Worm (Caenorhabditis elegans): ENCODE results near the gene drd-50.
A peak's percentile ranks its signal among the peaks of the same experiment; 100 is the strongest.

Gene drd-50

ce11 chrIV:4147891-4148290 is 30.4 kb downstream of the drd-50 start:
- TF ChIP-seq nhr-80 (tag; optimal IDR thresholded peaks at IDR 0.05) (peak; percentile 77), F23B12.7 (tag; optimal IDR thresholded peaks at IDR 0.05; ENCODE audit: insufficient read depth) (no peak)

- TF ChIP-seq sptf-2 (GFP tag; optimal IDR thresholded peaks at IDR 0.05) (no peak), C17E4.6 (GFP tag; IDR thresholded peaks at IDR 0.05) (no peak)
Observed at ce11 chrIV:4150138-4150537, 32.6 kb downstream of the drd-50 start.

ce11 chrIV:4152143-4152542 is 34.6 kb downstream of the drd-50 start, which contains the start of the genes K08D10.10 and R07C12.1:
Gene K08D10.10 (plus strand): TSS chrIV:4152235.
Gene R07C12.1 (plus strand): TSS chrIV:4152456.
- TF ChIP-seq nhr-80 (tag; optimal IDR thresholded peaks at IDR 0.05), result peak; percentile 42
- TF ChIP-seq B0019.2 (GFP tag; conservative IDR thresholded peaks at IDR 0.05), result no peak
- TF ChIP-seq egl-44 (GFP tag; IDR thresholded peaks at IDR 0.05), result no peak

ce11 chrIV:4154641-4155040 is 37.1 kb downstream of the drd-50 start, which contains the start of gene K08D10.14:
Gene K08D10.14 (plus strand): TSS chrIV:4154941.
- peak; percentile 17 for TF ChIP-seq nhr-80 (tag; optimal IDR thresholded peaks at IDR 0.05)
- TF ChIP-seq F10E7.11 (tag; optimal IDR thresholded peaks at IDR 0.05), result no peak

ce11 chrIV:4162121-4162520 is 44.6 kb downstream of the drd-50 start, which contains the start of gene scrm-5:
Gene scrm-5 (plus strand): TSS chrIV:4162421.
- TF ChIP-seq bed-2 (GFP tag; IDR thresholded peaks at IDR 0.05) (no peak), nfyb-1 (GFP tag; IDR thresholded peaks at IDR 0.05) (no peak), dox-1 (GFP tag; IDR thresholded peaks at IDR 0.05) (no peak), hlh-26 (GFP tag; conservative IDR thresholded peaks at IDR 0.05) (no peak), nhr-27 (tag; optimal IDR thresholded peaks at IDR 0.05) (no peak), F23B12.7 (tag; optimal IDR thresholded peaks at IDR 0.05; ENCODE audit: insufficient read depth) (no peak), aptf-2 (GFP tag; conservative IDR thresholded peaks at IDR 0.05) (no peak), athp-1 (tag; optimal IDR thresholded peaks at IDR 0.05) (no peak), K11D2.4 (GFP tag; IDR thresholded peaks at IDR 0.05) (no peak), tbp1 (GFP tag; optimal IDR thresholded peaks at IDR 0.05) (no peak), lin-35 (GFP tag; optimal IDR thresholded peaks at IDR 0.05) (no peak), ceh-58 (GFP tag; IDR thresholded peaks at IDR 0.05) (no peak), cebp-1 (GFP tag; IDR thresholded peaks at IDR 0.05) (no peak), cebp-1 (tag; optimal IDR thresholded peaks at IDR 0.05) (no peak)

- TF ChIP-seq let-526 (GFP tag; IDR thresholded peaks at IDR 0.05) (no peak), madf-3 (GFP tag; IDR thresholded peaks at IDR 0.05) (no peak), ztf-18 (tag; optimal IDR thresholded peaks at IDR 0.05) (no peak), die-1 (tag; optimal IDR thresholded peaks at IDR 0.05) (no peak)
Observed at ce11 chrIV:4164392-4164791, 46.9 kb downstream of the drd-50 start, which contains the start of gene scrm-8. Gene scrm-8 (plus strand): TSS chrIV:4164692.

- TF ChIP-seq repo-1 (tag; optimal IDR thresholded peaks at IDR 0.05) (no peak), ztf-6 (GFP tag; IDR thresholded peaks at IDR 0.05) (no peak), lin-35 (GFP tag; optimal IDR thresholded peaks at IDR 0.05) (no peak), nhr-90 (tag; optimal IDR thresholded peaks at IDR 0.05) (no peak), gei-17 (GFP tag; optimal IDR thresholded peaks at IDR 0.05) (no peak), athp-1 (tag; optimal IDR thresholded peaks at IDR 0.05) (no peak), hrde-1 (tag; optimal IDR thresholded peaks at IDR 0.05; ENCODE audit: borderline replicate concordance) (no peak), ceh-58 (GFP tag; IDR thresholded peaks at IDR 0.05) (no peak), B0336.3 (GFP tag; IDR thresholded peaks at IDR 0.05) (no peak)
Observed at ce11 chrIV:4167296-4167695, 49.8 kb downstream of the drd-50 start.
